Worm (Caenorhabditis elegans): ENCODE results near the gene slc-36.5.

Gene slc-36.5

ce11 chrII:6913309-6913708, 36.5 kb upstream of the slc-36.5 start, which contains the start of gene cyn-10 (continued):
- TF ChIP-seq dpl-1 (GFP tag; optimal IDR thresholded peaks at IDR 0.05) (peak; percentile 98), mdl-1 (tag; optimal IDR thresholded peaks at IDR 0.05) (no peak), hlh-11 (tag; optimal IDR thresholded peaks at IDR 0.05) (peak; percentile 39), lin-38 (GFP tag; IDR thresholded peaks at IDR 0.05) (peak; percentile 83), cey-2 (tag; optimal IDR thresholded peaks at IDR 0.05; ENCODE audit: borderline replicate concordance, insufficient read depth) (no peak), zfp-2 (tag; optimal IDR thresholded peaks at IDR 0.05) (no peak), nhr-6 (tag; optimal IDR thresholded peaks at IDR 0.05) (no peak), lim-7 (GFP tag; IDR thresholded peaks at IDR 0.05) (no peak), gei-8 (GFP tag; optimal IDR thresholded peaks at IDR 0.05) (no peak), pqm-1 (tag; optimal IDR thresholded peaks at IDR 0.05) (no peak), daf-16 (GFP tag; optimal IDR thresholded peaks at IDR 0.05) (no peak), daf-16 (tag; optimal IDR thresholded peaks at IDR 0.05) (no peak), ceh-28 (tag; optimal IDR thresholded peaks at IDR 0.05) (no peak), attf-4 (tag; optimal IDR thresholded peaks at IDR 0.05) (no peak), ZK337.2 (GFP tag; IDR thresholded peaks at IDR 0.05) (peak; percentile 98), egl-27 (tag; optimal IDR thresholded peaks at IDR 0.05) (no peak), zag-1 (tag; optimal IDR thresholded peaks at IDR 0.05) (no peak), vab-7 (GFP tag; IDR thresholded peaks at IDR 0.05) (no peak; the same call in 1 of the 2 replicates), saeg-2 (GFP tag; IDR thresholded peaks at IDR 0.05) (no peak), skn-1 (tag; optimal IDR thresholded peaks at IDR 0.05) (no peak), hlh-30 (tag; optimal IDR thresholded peaks at IDR 0.05; ENCODE audit: insufficient read depth) (peak; percentile 57), ceh-44 (GFP tag; IDR thresholded peaks at IDR 0.05) (no peak), ztf-7 (tag; optimal IDR thresholded peaks at IDR 0.05) (peak; percentile 18), ceh-20 (GFP tag; IDR thresholded peaks at IDR 0.05) (peak; percentile 51; the same call in 1 of the 2 replicates), fos-1 (tag; optimal IDR thresholded peaks at IDR 0.05) (no peak), mep-1 (tag; optimal IDR thresholded peaks at IDR 0.05) (peak; percentile 51), nhr-25 (tag; optimal IDR thresholded peaks at IDR 0.05; ENCODE audit: borderline replicate concordance, insufficient read depth) (no peak), snpc-1.2 (GFP tag; IDR thresholded peaks at IDR 0.05) (no peak), hmg-1.1 (GFP tag; IDR thresholded peaks at IDR 0.05) (peak; percentile 66), unc-130 (GFP tag; optimal IDR thresholded peaks at IDR 0.05) (peak; percentile 77), tra-1 (GFP tag; IDR thresholded peaks at IDR 0.05) (peak; percentile 81), lin-15B (tag; optimal IDR thresholded peaks at IDR 0.05) (no peak), R02D3.7 (tag; optimal IDR thresholded peaks at IDR 0.05) (no peak), nhr-77 (tag; optimal IDR thresholded peaks at IDR 0.05) (no peak), nhr-42 (GFP tag; IDR thresholded peaks at IDR 0.05) (0 out of 2 replicates have a peak, but pooled peaks have one; percentile 35), ctbp-1 (GFP tag; IDR thresholded peaks at IDR 0.05) (peak; percentile 14; the same call in 1 of the 2 replicates)

ce11 chrII:6909568-6910122, 32.8 kb upstream of the slc-36.5 start, which contains the start of gene asm-1:
asm-1 (plus strand) TSS chrII:6910072.
- no peak for TF ChIP-seq mdt-29 (GFP tag; IDR thresholded peaks at IDR 0.05)
- peak in 1 of 2 experiments; percentile 21 for TF ChIP-seq lsy-2 (tag; optimal IDR thresholded peaks at IDR 0.05)
- no peak for TF ChIP-seq unc-62 (GFP tag; optimal IDR thresholded peaks at IDR 0.05 in 1 of 2)
- no peak for TF ChIP-seq unc-62 (tag; optimal IDR thresholded peaks at IDR 0.05)
- peak; percentile 34 for TF ChIP-seq hlh-11 (tag; optimal IDR thresholded peaks at IDR 0.05)
- peak; percentile 63 for TF ChIP-seq php-3 (GFP tag; IDR thresholded peaks at IDR 0.05)
- peak; percentile 49 for TF ChIP-seq hlh-30 (tag; optimal IDR thresholded peaks at IDR 0.05; ENCODE audit: insufficient read depth)
- TF ChIP-seq ceh-28 (tag; optimal IDR thresholded peaks at IDR 0.05) = no peak
- TF ChIP-seq F44E2.7 (GFP tag; IDR thresholded peaks at IDR 0.05) = no peak
- TF ChIP-seq dve-1 (tag; optimal IDR thresholded peaks at IDR 0.05; ENCODE audit: insufficient read depth) = peak; percentile 36
- TF ChIP-seq lin-29 (GFP tag; IDR thresholded peaks at IDR 0.05) = no peak
- no peak for TF ChIP-seq madf-5 (GFP tag; IDR thresholded peaks at IDR 0.05)
